Worm (Caenorhabditis elegans): Measurements from ENCODE around the gene sup-35.

Gene sup-35

ce11 chrIII:11091651-11092278 lies 27.3 kb downstream of the sup-35 start (continued):
- TF ChIP-seq sma-3 (GFP tag; optimal IDR thresholded peaks at IDR 0.05) (peak; percentile 71), nhr-12 (tag; optimal IDR thresholded peaks at IDR 0.05) (no peak), sem-4 (tag; optimal IDR thresholded peaks at IDR 0.05) (no peak), Y55F3AM.14 (GFP tag; optimal IDR thresholded peaks at IDR 0.05) (no peak), ztf-4 (tag; optimal IDR thresholded peaks at IDR 0.05) (no peak), blmp-1 (tag; optimal IDR thresholded peaks at IDR 0.05; ENCODE audit: insufficient read depth) (no peak), F13H6.1 (tag; optimal IDR thresholded peaks at IDR 0.05) (peak; percentile 9)

ce11 chrIII:11090870-11091386 lies 28.1 kb downstream of the sup-35 start:
- TF ChIP-seq nhr-25 (tag; optimal IDR thresholded peaks at IDR 0.05): peak; percentile 9
- TF ChIP-seq lin-13 (GFP tag; optimal IDR thresholded peaks at IDR 0.05): peak; percentile 43
- TF ChIP-seq nhr-21 (tag; optimal IDR thresholded peaks at IDR 0.05): peak; percentile 7
- TF ChIP-seq sma-9 (GFP tag; optimal IDR thresholded peaks at IDR 0.05): peak; percentile 33
- no peak for TF ChIP-seq sma-9 (tag; optimal IDR thresholded peaks at IDR 0.05)
- TF ChIP-seq snpc-4 (tag; optimal IDR thresholded peaks at IDR 0.05): peak; percentile 93
- no peak for TF ChIP-seq nhr-129 (tag; optimal IDR thresholded peaks at IDR 0.05)
- TF ChIP-seq ceh-16 (tag; optimal IDR thresholded peaks at IDR 0.05): peak; percentile 13
- TF ChIP-seq elt-1 (tag; optimal IDR thresholded peaks at IDR 0.05): no peak
- peak; percentile 94 for TF ChIP-seq ama-1 (optimal IDR thresholded peaks at IDR 0.05)

ce11 chrIII:11090112-11090648 lies 28.8 kb downstream of the sup-35 start:
- TF ChIP-seq sma-3 (GFP tag; optimal IDR thresholded peaks at IDR 0.05): peak; percentile 65
- TF ChIP-seq lsy-2 (tag; optimal IDR thresholded peaks at IDR 0.05): peak; percentile 2 to 45
- peak; percentile 77 for TF ChIP-seq nhr-21 (tag; optimal IDR thresholded peaks at IDR 0.05)
- peak; percentile 5 for TF ChIP-seq sma-9 (GFP tag; optimal IDR thresholded peaks at IDR 0.05)
- no peak for TF ChIP-seq sma-9 (tag; optimal IDR thresholded peaks at IDR 0.05)
- peak; percentile 9 for TF ChIP-seq nhr-25 (tag; optimal IDR thresholded peaks at IDR 0.05)
- TF ChIP-seq nhr-12 (tag; optimal IDR thresholded peaks at IDR 0.05): no peak
- no peak for TF ChIP-seq nhr-10 (tag; optimal IDR thresholded peaks at IDR 0.05)
- no peak for TF ChIP-seq lin-11 (tag; optimal IDR thresholded peaks at IDR 0.05)
- TF ChIP-seq ceh-16 (tag; optimal IDR thresholded peaks at IDR 0.05): peak; percentile 51
- no peak for TF ChIP-seq aly-2 (tag; optimal IDR thresholded peaks at IDR 0.05)
- peak; percentile 63 for TF ChIP-seq lin-13 (GFP tag; optimal IDR thresholded peaks at IDR 0.05)
- TF ChIP-seq egl-27 (tag; optimal IDR thresholded peaks at IDR 0.05): peak; percentile 24
- peak; percentile 98 for TF ChIP-seq ama-1 (optimal IDR thresholded peaks at IDR 0.05)
- TF ChIP-seq nhr-237 (tag; optimal IDR thresholded peaks at IDR 0.05): no peak
- TF ChIP-seq fos-1 (tag; optimal IDR thresholded peaks at IDR 0.05): peak; percentile 10
- peak; percentile 62 for TF ChIP-seq crh-2 (tag; optimal IDR thresholded peaks at IDR 0.05)
- TF ChIP-seq unc-55 (GFP tag; optimal IDR thresholded peaks at IDR 0.05): peak; percentile 2
- TF ChIP-seq gmeb-1 (tag; optimal IDR thresholded peaks at IDR 0.05): peak; percentile 16
- no peak for TF ChIP-seq ztf-1 (GFP tag; conservative IDR thresholded peaks at IDR 0.05)
- peak; percentile 97 for TF ChIP-seq snpc-4 (tag; optimal IDR thresholded peaks at IDR 0.05)

- no peak for TF ChIP-seq unc-62 (GFP tag; optimal IDR thresholded peaks at IDR 0.05)
- no peak for TF ChIP-seq aly-2 (tag; optimal IDR thresholded peaks at IDR 0.05)
- TF ChIP-seq blmp-1 (tag; optimal IDR thresholded peaks at IDR 0.05; ENCODE audit: insufficient read depth): no peak
- no peak for TF ChIP-seq nhr-12 (tag; optimal IDR thresholded peaks at IDR 0.05)
- TF ChIP-seq skn-1 (tag; optimal IDR thresholded peaks at IDR 0.05): no peak
- TF ChIP-seq lin-13 (GFP tag; optimal IDR thresholded peaks at IDR 0.05): no peak
- no peak for TF ChIP-seq alr-1 (tag; optimal IDR thresholded peaks at IDR 0.05)
- TF ChIP-seq elt-3 (tag; optimal IDR thresholded peaks at IDR 0.05): no peak
- TF ChIP-seq ama-1 (optimal IDR thresholded peaks at IDR 0.05): no peak
- no peak for TF ChIP-seq lin-11 (tag; optimal IDR thresholded peaks at IDR 0.05)
- no peak for TF ChIP-seq gmeb-1 (tag; optimal IDR thresholded peaks at IDR 0.05)
- TF ChIP-seq ztf-4 (tag; optimal IDR thresholded peaks at IDR 0.05): no peak
- TF ChIP-seq ztf-11 (tag; optimal IDR thresholded peaks at IDR 0.05): no peak
- no peak for TF ChIP-seq elt-1 (tag; optimal IDR thresholded peaks at IDR 0.05)
Measured at ce11 chrIII:11088187-11088586, 30.8 kb downstream of the sup-35 start, which contains the start of gene W09D6.5. Gene W09D6.5 (plus strand): TSS chrIII:11088487.
